Fruit fly (Drosophila melanogaster) Kc167 (cell line): ENCODE results near the gene MED22.

Source experiments
- Myc ChIP-seq: fragments of >200 bp; optimal IDR thresholded peaks from 2 replicates; lab custom pipeline; 2017; ENCODE audit warnings: missing external identifiers
- Sin3A ChIP-seq: fragments of >200 bp; optimal IDR thresholded peaks from 2 replicates; lab custom pipeline; 2018; ENCODE audit warnings: missing external identifiers
- h ChIP-seq: fragments of >200 bp; optimal IDR thresholded peaks from 3 replicates; lab custom pipeline; 2018; ENCODE audit warnings: missing external identifiers
- insv ChIP-seq: fragments of >200 bp; optimal IDR thresholded peaks from 3 replicates; lab custom pipeline; 2018; ENCODE audit warnings: missing external identifiers
- psq ChIP-seq: fragments of >200 bp; optimal IDR thresholded peaks from 2 replicates; lab custom pipeline; 2017; ENCODE audit warnings: missing external identifiers
- ttk ChIP-seq: sonication (Bioruptor generic); optimal IDR thresholded peaks from 2 replicates; lab custom pipeline; 2017; ENCODE audit warnings: missing external identifiers

The MED22 gene

DNA sequence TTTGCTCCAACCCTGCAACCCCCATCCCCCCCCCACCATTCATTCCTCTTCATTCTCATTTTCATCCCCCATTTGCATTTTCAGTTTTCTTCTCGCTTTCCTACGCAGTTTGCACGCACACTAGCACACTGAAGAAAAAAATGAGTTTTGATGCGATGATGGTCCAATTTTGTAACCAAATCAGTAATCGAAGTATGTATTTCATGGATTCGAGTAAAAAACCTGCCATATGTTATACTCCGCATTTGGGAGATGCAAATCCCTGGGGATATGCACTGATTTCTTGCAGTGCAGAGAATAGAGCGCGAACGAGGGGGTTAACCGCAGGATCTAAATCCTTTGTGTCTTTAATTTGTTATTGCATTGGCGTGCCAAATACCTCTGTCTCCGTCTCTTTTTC, 27.9 kb downstream of the MED22 start:
- TF ChIP-seq psq (lab: Kevin White, UChicago) (no peak), h (lab: Kevin White, UChicago) (no peak), Sin3A (lab: Kevin White, UChicago) (no peak), ttk (lab: Kevin White, UChicago) (no peak), Myc (lab: Kevin White, UChicago) (no peak), insv (lab: Kevin White, UChicago) (no peak)

dm6 chrX:964012-964411, 36.1 kb downstream of the MED22 start:
- TF ChIP-seq Myc (lab: Kevin White, UChicago): no peak

DNA sequence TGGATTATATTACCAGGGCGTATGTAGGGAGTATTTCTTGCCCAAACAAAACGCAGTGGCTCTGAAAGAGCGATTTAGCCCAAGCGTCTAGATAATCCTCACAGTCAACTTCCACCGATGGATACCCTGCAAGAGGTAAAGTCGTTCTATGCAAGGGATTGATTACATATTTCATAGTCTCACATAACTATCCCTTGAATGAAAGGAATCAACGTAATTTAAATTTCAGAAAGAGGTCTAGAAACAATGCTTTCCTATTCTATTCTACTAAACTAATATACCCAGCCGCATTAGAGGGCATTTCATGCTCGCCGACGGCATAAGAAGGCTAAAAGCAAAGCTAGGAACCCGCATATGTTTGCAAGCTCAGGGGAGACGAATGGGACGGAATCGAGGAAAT, 38.9 kb downstream of the MED22 start:
- no peak for TF ChIP-seq Myc (lab: Kevin White, UChicago)
- TF ChIP-seq h (lab: Kevin White, UChicago): no peak
- TF ChIP-seq psq (lab: Kevin White, UChicago): no peak
- no peak for TF ChIP-seq ttk (lab: Kevin White, UChicago)
- TF ChIP-seq insv (lab: Kevin White, UChicago): no peak
- TF ChIP-seq Sin3A (lab: Kevin White, UChicago): no peak
